Worm (Caenorhabditis elegans) whole organism, L1 larva: ENCODE results near the gene ZK154.5.

Experiments used
- C16A3.4 ChIP-seq: fragments of 150-350 bp; optimal IDR thresholded peaks from 2 replicates; lab custom pipeline; 2014; ENCODE audit warnings: missing biosample characterization, missing genetic modification characterization
- F16B12.6 ChIP-seq: fragments of 150-350 bp; optimal IDR thresholded peaks from 2 replicates; lab custom pipeline; 2014; ENCODE audit warnings: missing biosample characterization, missing genetic modification characterization
- Y116A8C.19 ChIP-seq: sonication (generic microtip); optimal IDR thresholded peaks from 2 replicates; lab custom pipeline; 2016; ENCODE audit warnings: missing compliant biosample characterization, missing genetic modification characterization, borderline replicate concordance
- aha-1 ChIP-seq: fragments of 150-350 bp; optimal IDR thresholded peaks from 2 replicates; lab custom pipeline; 2014; ENCODE audit warnings: missing biosample characterization, missing genetic modification characterization
- alr-1 ChIP-seq: fragments of 200-800 bp; sonication (Bioruptor generic); optimal IDR thresholded peaks from 2 replicates; lab custom pipeline; 2018; ENCODE audit warnings: borderline replicate concordance, mild to moderate bottlenecking, missing genetic modification characterization, missing compliant biosample characterization
- aly-2 ChIP-seq: fragments of 150-350 bp; optimal IDR thresholded peaks from 2 replicates; lab custom pipeline; 2014; ENCODE audit warnings: missing biosample characterization, missing genetic modification characterization
- ama-1 ChIP-seq: fragments of 150-350 bp; optimal IDR thresholded peaks from 2 replicates; lab custom pipeline; 2014
- ceh-88 ChIP-seq: fragments of 200-800 bp; sonication (Bioruptor generic); IDR thresholded peaks from 2 replicates; pipeline ENCODE4 v1.3.6; 2022; ENCODE audit warnings: missing genetic modification characterization, missing compliant biosample characterization
- ceh-90 ChIP-seq: sonication (generic microtip); optimal IDR thresholded peaks from 2 replicates; lab custom pipeline; 2016; ENCODE audit warnings: missing genetic modification characterization, missing compliant biosample characterization
- ces-1 ChIP-seq: fragments of 150-350 bp; optimal IDR thresholded peaks from 2 replicates; lab custom pipeline; 2014; ENCODE audit warnings: missing biosample characterization, missing genetic modification reagents, missing genetic modification characterization
- dpl-1 ChIP-seq, 3 experiments: fragments of 150-350 bp in 2 of 3; sonication (generic microtip) in 1 of 3; optimal IDR thresholded peaks; 2 replicates each; lab custom pipeline; 2014 to 2017; ENCODE audit warnings: missing biosample characterization in 3 of 3, missing genetic modification characterization in 3 of 3, missing genetic modification reagents in 3 of 3
- efl-1 ChIP-seq, 4 experiments: fragments of 150-350 bp; optimal IDR thresholded peaks in 3 of 4; peaks in 1 of 4; 1 replicate in 1 of 4; 2 replicates in 3 of 4; lab custom pipeline; 2014; ENCODE audit warnings: missing biosample characterization in 2 of 4, missing genetic modification characterization in 2 of 4, missing genetic modification reagents in 2 of 4
- efl-3 ChIP-seq: fragments of 200-800 bp; sonication (Bioruptor generic); optimal IDR thresholded peaks from 2 replicates; lab custom pipeline; 2018; ENCODE audit warnings: mild to moderate bottlenecking, missing genetic modification characterization, missing compliant biosample characterization
- egl-13 ChIP-seq: sonication (generic microtip); optimal IDR thresholded peaks from 2 replicates; lab custom pipeline; 2016; ENCODE audit warnings: missing genotype, missing genetic modification reagents, missing genetic modification characterization, missing compliant biosample characterization
- egl-27 ChIP-seq, 2 experiments: fragments of 150-350 bp in 1 of 2; sonication (generic microtip); optimal IDR thresholded peaks; 3 replicates each; lab custom pipeline; 2017 to 2018; ENCODE audit warnings: missing biosample characterization in 2 of 2, missing genetic modification characterization in 2 of 2, missing genetic modification reagents in 2 of 2
- elt-2 ChIP-seq: sonication (generic microtip); optimal IDR thresholded peaks from 2 replicates; lab custom pipeline; 2016; ENCODE audit warnings: missing genetic modification characterization, mild to moderate bottlenecking, inconsistent platforms, missing compliant biosample characterization, missing genetic modification reagents
- fkh-10 ChIP-seq: sonication (generic microtip); optimal IDR thresholded peaks from 2 replicates; lab custom pipeline; 2017; ENCODE audit warnings: missing biosample characterization, missing genetic modification reagents, missing genetic modification characterization
- fkh-4 ChIP-seq: sonication (generic microtip); optimal IDR thresholded peaks from 2 replicates; lab custom pipeline; 2016; ENCODE audit warnings: missing compliant biosample characterization, missing genetic modification characterization, borderline replicate concordance
- fos-1 ChIP-seq: fragments of 150-350 bp; optimal IDR thresholded peaks from 2 replicates; lab custom pipeline; 2014; ENCODE audit warnings: missing biosample characterization, missing genetic modification characterization
- grh-1 ChIP-seq: fragments of 200-800 bp; sonication (Bioruptor generic); IDR thresholded peaks from 2 replicates; pipeline ENCODE4 v1.3.6; 2022; ENCODE audit warnings: missing genetic modification reagents, missing genetic modification characterization, missing compliant biosample characterization
- hlh-17 ChIP-seq: fragments of 200-800 bp; sonication (Bioruptor generic); optimal IDR thresholded peaks from 2 replicates; lab custom pipeline; 2018; ENCODE audit warnings: missing genetic modification characterization, mild to moderate bottlenecking, missing compliant biosample characterization, moderate library complexity, borderline replicate concordance
- hlh-4 ChIP-seq: sonication (generic microtip); optimal IDR thresholded peaks from 2 replicates; lab custom pipeline; 2016; ENCODE audit warnings: mild to moderate bottlenecking, missing genetic modification characterization, missing compliant biosample characterization
- irx-1 ChIP-seq: sonication (generic microtip); optimal IDR thresholded peaks from 2 replicates; lab custom pipeline; 2016; ENCODE audit warnings: missing genetic modification characterization, missing compliant biosample characterization
- jun-1 ChIP-seq: fragments of 150-350 bp; optimal IDR thresholded peaks from 2 replicates; lab custom pipeline; 2014; ENCODE audit warnings: missing biosample characterization, missing genetic modification reagents, missing genetic modification characterization
- lin-13 ChIP-seq: fragments of 150-350 bp; optimal IDR thresholded peaks from 2 replicates; lab custom pipeline; 2014; ENCODE audit warnings: missing biosample characterization, missing genetic modification reagents, missing genetic modification characterization
- lin-14 ChIP-seq: fragments of 200-800 bp; sonication (Bioruptor generic); optimal IDR thresholded peaks from 2 replicates; lab custom pipeline; 2018; ENCODE audit warnings: mild to moderate bottlenecking, missing genetic modification characterization, moderate library complexity, missing compliant biosample characterization
- lin-35 ChIP-seq, 2 experiments: fragments of 150-350 bp; optimal IDR thresholded peaks; 2 replicates each; lab custom pipeline; 2014; ENCODE audit warnings: missing biosample characterization in 2 of 2, missing genetic modification characterization in 2 of 2, missing genetic modification reagents in 2 of 2
- lin-39 ChIP-seq: fragments of 150-350 bp; optimal IDR thresholded peaks from 2 replicates; lab custom pipeline; 2014; ENCODE audit warnings: missing biosample characterization, missing genetic modification reagents, missing genetic modification characterization
- lir-3 ChIP-seq: sonication (generic microtip); optimal IDR thresholded peaks from 2 replicates; lab custom pipeline; 2016; ENCODE audit warnings: mild to moderate bottlenecking, missing genetic modification characterization, moderate library complexity, missing compliant biosample characterization; ENCODE audit not compliant: poor library complexity
- lsy-2 ChIP-seq, 2 experiments: fragments of 150-350 bp; optimal IDR thresholded peaks; 2 replicates each; lab custom pipeline; 2014; ENCODE audit warnings: missing biosample characterization in 2 of 2, missing genetic modification characterization in 2 of 2
- mab-9 ChIP-seq: fragments of 200-800 bp; sonication (Bioruptor generic); IDR thresholded peaks from 2 replicates; pipeline ENCODE4 v1.3.6; 2022; ENCODE audit warnings: missing genetic modification reagents, missing genetic modification characterization, missing compliant biosample characterization
- mdl-1 ChIP-seq, 2 experiments: fragments of 150-350 bp; optimal IDR thresholded peaks; 2 replicates each; lab custom pipeline; 2014 to 2017; ENCODE audit warnings: missing biosample characterization in 2 of 2, missing genetic modification characterization in 2 of 2, inconsistent platforms in 1 of 2
- mef-2 ChIP-seq: fragments of 150-350 bp; optimal IDR thresholded peaks from 2 replicates; lab custom pipeline; 2014; ENCODE audit warnings: missing biosample characterization, missing genetic modification characterization
- mep-1 ChIP-seq: fragments of 150-350 bp; optimal IDR thresholded peaks from 2 replicates; lab custom pipeline; 2014; ENCODE audit warnings: missing biosample characterization, missing genetic modification characterization
- nhr-12 ChIP-seq: sonication (generic microtip); optimal IDR thresholded peaks from 2 replicates; lab custom pipeline; 2017; ENCODE audit warnings: missing biosample characterization, missing genetic modification characterization
- nhr-19 ChIP-seq: fragments of 200-800 bp; sonication (Bioruptor generic); conservative IDR thresholded peaks from 2 replicates; pipeline ENCODE4 v1.3.6; 2022; ENCODE audit warnings: missing genetic modification characterization, missing compliant biosample characterization
- nhr-237 ChIP-seq: fragments of 150-350 bp; optimal IDR thresholded peaks from 2 replicates; lab custom pipeline; 2014; ENCODE audit warnings: missing biosample characterization, missing genetic modification characterization
- nhr-47 ChIP-seq: sonication (generic microtip); optimal IDR thresholded peaks from 2 replicates; lab custom pipeline; 2016; ENCODE audit warnings: mild to moderate bottlenecking, missing genetic modification characterization, moderate library complexity, missing compliant biosample characterization
- nhr-76 ChIP-seq: sonication (generic microtip); optimal IDR thresholded peaks from 2 replicates; lab custom pipeline; 2017; ENCODE audit warnings: missing biosample characterization, missing genetic modification characterization
- nhr-84 ChIP-seq: sonication (generic microtip); optimal IDR thresholded peaks from 2 replicates; lab custom pipeline; 2017; ENCODE audit warnings: missing biosample characterization, missing genetic modification characterization
- nhr-85 ChIP-seq: sonication (generic microtip); peaks from one replicate; lab custom pipeline; 2016; ENCODE audit warnings: missing genetic modification characterization, inconsistent platforms, missing compliant biosample characterization
- nhr-90 ChIP-seq: sonication (generic microtip); optimal IDR thresholded peaks from 2 replicates; lab custom pipeline; 2016; ENCODE audit warnings: mild to moderate bottlenecking, missing genetic modification characterization, missing compliant biosample characterization; ENCODE audit not compliant: poor library complexity
- pax-3 ChIP-seq: fragments of 200-800 bp; sonication (Bioruptor generic); optimal IDR thresholded peaks from 2 replicates; lab custom pipeline; 2018; ENCODE audit warnings: mild to moderate bottlenecking, missing genetic modification characterization, moderate library complexity, missing compliant biosample characterization
- snpc-4 ChIP-seq: fragments of 150-350 bp; optimal IDR thresholded peaks from 2 replicates; lab custom pipeline; 2014; ENCODE audit warnings: missing biosample characterization, missing genetic modification characterization
- sup-37 ChIP-seq: fragments of 200-800 bp; sonication (Bioruptor generic); optimal IDR thresholded peaks from 2 replicates; lab custom pipeline; 2018; ENCODE audit warnings: mild to moderate bottlenecking, missing genetic modification characterization, missing compliant biosample characterization
- tbx-2 ChIP-seq: sonication (generic microtip); optimal IDR thresholded peaks from 2 replicates; lab custom pipeline; 2016; ENCODE audit warnings: missing genetic modification characterization, missing compliant biosample characterization
- tlp-1 ChIP-seq: fragments of 150-350 bp; optimal IDR thresholded peaks from 2 replicates; lab custom pipeline; 2014; ENCODE audit warnings: missing biosample characterization, missing genetic modification characterization
- unc-130 ChIP-seq: fragments of 150-350 bp; optimal IDR thresholded peaks from 2 replicates; lab custom pipeline; 2017; ENCODE audit warnings: missing biosample characterization, missing genetic modification characterization, inconsistent platforms
- unc-30 ChIP-seq: sonication (generic microtip); optimal IDR thresholded peaks from 2 replicates; lab custom pipeline; 2017; ENCODE audit warnings: missing biosample characterization, missing genetic modification characterization
- unc-98 ChIP-seq: fragments of 200-800 bp; sonication (Bioruptor generic); IDR thresholded peaks from 2 replicates; pipeline ENCODE4 v1.3.6; 2022; ENCODE audit warnings: missing genetic modification characterization, missing compliant biosample characterization
- vab-15 ChIP-seq: sonication (generic microtip); optimal IDR thresholded peaks from 2 replicates; lab custom pipeline; 2017; ENCODE audit warnings: missing genotype, mild to moderate bottlenecking, missing genetic modification characterization, missing compliant biosample characterization
- ztf-11 ChIP-seq, 2 experiments: sonication (generic microtip); optimal IDR thresholded peaks; 2 replicates each; lab custom pipeline; 2016 to 2017; ENCODE audit warnings: missing genetic modification characterization in 2 of 2, missing biosample characterization in 1 of 2, missing compliant biosample characterization in 1 of 2
- ztf-4 ChIP-seq: fragments of 150-350 bp; optimal IDR thresholded peaks from 2 replicates; lab custom pipeline; 2014; ENCODE audit warnings: missing biosample characterization, missing genetic modification characterization

ZK154.5 gene

DNA sequence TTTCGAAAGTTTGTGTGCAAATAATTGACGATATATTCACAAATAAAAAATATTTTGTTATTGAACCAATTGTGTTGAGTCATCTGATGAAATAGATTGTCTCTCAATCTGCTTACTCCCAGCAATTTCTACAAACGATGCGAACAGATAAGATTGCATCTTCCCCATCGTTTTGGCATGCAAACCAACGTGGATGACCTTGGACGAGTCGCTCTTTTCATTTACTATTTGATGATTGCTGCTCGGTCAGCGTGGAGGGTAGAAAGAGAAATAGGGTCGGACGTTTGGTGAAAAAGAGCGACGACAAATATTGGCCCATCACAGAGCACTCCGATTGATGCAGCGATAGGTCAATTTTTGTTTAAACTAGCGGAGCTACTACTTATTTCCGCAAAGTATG, 38.0 kb upstream of the ZK154.5 start (continued):
- TF ChIP-seq snpc-4 (tag; lab: Kevin White, UChicago), result no peak
- no peak for TF ChIP-seq jun-1 (tag; lab: Kevin White, UChicago)
- TF ChIP-seq nhr-237 (tag; lab: Kevin White, UChicago), result no peak
- TF ChIP-seq egl-13, result no peak
- TF ChIP-seq egl-27 (tag; optimal IDR thresholded peaks at IDR 0.05; lab: Kevin White, UChicago), result peak in 1 of 2 experiments; percentile 19
- TF ChIP-seq fkh-10 (GFP tag; lab: Kevin White, UChicago), result no peak
- peak; percentile 93 for TF ChIP-seq aly-2 (tag; lab: Kevin White, UChicago)
- no peak for TF ChIP-seq alr-1 (tag; lab: Kevin White, UChicago)
- peak; percentile 70 for TF ChIP-seq mep-1 (tag; lab: Kevin White, UChicago)
- TF ChIP-seq sup-37 (GFP tag; lab: Kevin White, UChicago), result no peak
- TF ChIP-seq tbx-2 (tag; lab: Kevin White, UChicago), result peak; percentile 30
- TF ChIP-seq fkh-4, result no peak
- peak; percentile 5 for TF ChIP-seq nhr-76
- peak; percentile 11 for TF ChIP-seq C16A3.4 (tag; lab: Kevin White, UChicago)
- peak; percentile 87 for TF ChIP-seq lin-14 (GFP tag; lab: Kevin White, UChicago)
- no peak for TF ChIP-seq pax-3 (tag; lab: Kevin White, UChicago)
- TF ChIP-seq Y116A8C.19 (tag; lab: Kevin White, UChicago), result no peak
- TF ChIP-seq unc-30, result no peak
- no peak for TF ChIP-seq ceh-90 (tag; lab: Kevin White, UChicago)
- no peak for TF ChIP-seq tlp-1 (tag; lab: Kevin White, UChicago)
- TF ChIP-seq nhr-84, result no peak
- peak; percentile 91 for TF ChIP-seq nhr-85
- TF ChIP-seq hlh-17 (GFP tag; lab: Kevin White, UChicago), result no peak
- no peak for TF ChIP-seq dpl-1 (GFP tag; optimal IDR thresholded peaks at IDR 0.05; lab: Kevin White, UChicago)
- no peak for TF ChIP-seq ztf-11 (tag; optimal IDR thresholded peaks at IDR 0.05; lab: Kevin White, UChicago)
- TF ChIP-seq nhr-47 (tag; lab: Kevin White, UChicago), result peak; percentile 56
- TF ChIP-seq elt-2 (tag; lab: Kevin White, UChicago), result peak; percentile 41
- peak; percentile 29 for TF ChIP-seq unc-130 (tag; lab: Kevin White, UChicago)
- TF ChIP-seq grh-1, result no peak
- peak in 1 of 2 experiments; percentile 46 for TF ChIP-seq mdl-1 (tag; optimal IDR thresholded peaks at IDR 0.05; lab: Kevin White, UChicago)
- no peak for TF ChIP-seq mab-9 (GFP tag; lab: Robert Waterston, UW)
- peak; percentile 7 for TF ChIP-seq fos-1
- peak in 1 of 2 experiments; percentile 40 for TF ChIP-seq efl-1 (optimal IDR thresholded peaks at IDR 0.05; lab: Kevin White, UChicago)
- peak in 1 of 2 experiments; percentile 90 for TF ChIP-seq efl-1 (GFP tag; optimal IDR thresholded peaks at IDR 0.05 in 1 of 2; lab: Kevin White, UChicago)
- no peak for TF ChIP-seq lin-13 (GFP tag; lab: Kevin White, UChicago)
- TF ChIP-seq aha-1, result no peak
- TF ChIP-seq nhr-90, result peak; percentile 75
- no peak for TF ChIP-seq mef-2 (tag; lab: Kevin White, UChicago)
- TF ChIP-seq irx-1 (tag; lab: Kevin White, UChicago), result no peak
- TF ChIP-seq vab-15, result no peak
- TF ChIP-seq ztf-4 (tag; lab: Kevin White, UChicago), result no peak
- TF ChIP-seq ceh-88, result no peak
- TF ChIP-seq lir-3 (tag; lab: Kevin White, UChicago), result peak; percentile 11
- no peak for TF ChIP-seq unc-98 (GFP tag; lab: Robert Waterston, UW)
- TF ChIP-seq ama-1, result peak; percentile 70
- no peak for TF ChIP-seq nhr-12 (tag; lab: Kevin White, UChicago)
- no peak for TF ChIP-seq ces-1 (GFP tag; lab: Kevin White, UChicago)
- no peak for TF ChIP-seq F16B12.6 (tag; lab: Kevin White, UChicago)
- TF ChIP-seq efl-3 (GFP tag; lab: Kevin White, UChicago), result peak; percentile 30
- TF ChIP-seq nhr-19, result no peak
- peak; percentile 40 to 72 for TF ChIP-seq lsy-2 (tag; optimal IDR thresholded peaks at IDR 0.05; lab: Kevin White, UChicago)
- no peak for TF ChIP-seq lin-39 (tag; lab: Kevin White, UChicago)
- peak in 1 of 2 experiments; percentile 14 for TF ChIP-seq lin-35 (GFP tag; optimal IDR thresholded peaks at IDR 0.05; lab: Kevin White, UChicago)
- TF ChIP-seq hlh-4, result no peak
